Fruit fly (Drosophila melanogaster) whole organism, wandering third instar larva: ENCODE results near the gene CG42307.
A peak's percentile ranks its signal among the peaks of the same experiment; 100 is the strongest.

ENCODE experiments used
- Abd-B ChIP-seq: fragments of >200 bp; optimal IDR thresholded peaks from 2 replicates; lab custom pipeline; 2017; ENCODE audit warnings: missing biosample characterization, missing genetic modification characterization
- CG32264 ChIP-seq: fragments of 200-800 bp; sonication (Bioruptor generic); optimal IDR thresholded peaks from 2 replicates; lab custom pipeline; 2016; ENCODE audit warnings: missing biosample characterization, missing genetic modification characterization
- CG9705 ChIP-seq: fragments of 200-800 bp; sonication (Bioruptor generic); optimal IDR thresholded peaks from 2 replicates; lab custom pipeline; 2018; ENCODE audit warnings: missing biosample characterization, mild to moderate bottlenecking, missing genetic modification characterization
- CrebA ChIP-seq: fragments of 200-800 bp; sonication (Bioruptor generic); optimal IDR thresholded peaks from 2 replicates; lab custom pipeline; 2016; ENCODE audit warnings: missing biosample characterization, mild to moderate bottlenecking, missing genetic modification characterization, borderline replicate concordance
- Dfd ChIP-seq: fragments of >200 bp; optimal IDR thresholded peaks from 2 replicates; lab custom pipeline; 2017; ENCODE audit warnings: missing biosample characterization, missing genetic modification characterization
- Dif ChIP-seq: fragments of 200-275, 200-300 bp; sonication (Bioruptor generic); optimal IDR thresholded peaks from 2 replicates; lab custom pipeline; 2018; ENCODE audit warnings: missing biosample characterization, missing genetic modification characterization; ENCODE audit not compliant: partially characterized antibody
- GATAd ChIP-seq: sonication (Bioruptor generic); optimal IDR thresholded peaks from 2 replicates; lab custom pipeline; 2016; ENCODE audit warnings: missing biosample characterization, missing genetic modification characterization
- HLH106 ChIP-seq: fragments of 200-800 bp; optimal IDR thresholded peaks from 3 replicates; lab custom pipeline; 2019; ENCODE audit warnings: missing biosample characterization, mild to moderate bottlenecking, missing genetic modification characterization, moderate library complexity
- Hnf4 ChIP-seq: fragments of 200-800 bp; sonication (Bioruptor generic); optimal IDR thresholded peaks from 2 replicates; lab custom pipeline; 2016; ENCODE audit warnings: missing biosample characterization, mild to moderate bottlenecking, missing genetic modification characterization
- Hr78 ChIP-seq: fragments of >200 bp; optimal IDR thresholded peaks from 2 replicates; lab custom pipeline; 2017; ENCODE audit warnings: missing biosample characterization, missing genetic modification characterization
- Hr83 ChIP-seq: fragments of 200-300 bp; sonication (Bioruptor generic); optimal IDR thresholded peaks from 2 replicates; lab custom pipeline; 2016; ENCODE audit warnings: missing biosample characterization, mild to moderate bottlenecking, missing genetic modification characterization, moderate library complexity; ENCODE audit not compliant: poor library complexity, severe bottlenecking
- Jra ChIP-seq: sonication (Bioruptor generic); optimal IDR thresholded peaks from 2 replicates; lab custom pipeline; 2016; ENCODE audit warnings: missing biosample characterization, missing genetic modification characterization
- Mio ChIP-seq: sonication (Bioruptor generic); optimal IDR thresholded peaks from 2 replicates; lab custom pipeline; 2016; ENCODE audit warnings: missing biosample characterization, missing genetic modification characterization
- Myc ChIP-seq: fragments of >200 bp; optimal IDR thresholded peaks from 2 replicates; lab custom pipeline; 2017
- N ChIP-seq: fragments of >200 bp; optimal IDR thresholded peaks from 2 replicates; lab custom pipeline; 2018; ENCODE audit warnings: missing biosample characterization, missing external identifiers, missing genetic modification characterization
- OdsH ChIP-seq: fragments of 200-800 bp; sonication (Bioruptor generic); optimal IDR thresholded peaks from 2 replicates; lab custom pipeline; 2016; ENCODE audit warnings: missing biosample characterization, mild to moderate bottlenecking, missing genetic modification characterization
- Rel ChIP-seq, 2 experiments: fragments of 200-800 bp; sonication (Bioruptor generic) in 1 of 2; optimal IDR thresholded peaks; 2 replicates in 1 of 2; 3 replicates in 1 of 2; lab custom pipeline; 2016 to 2019; ENCODE audit warnings: mild to moderate bottlenecking in 2 of 2, missing biosample characterization in 2 of 2, missing genetic modification characterization in 2 of 2, moderate library complexity in 1 of 2
- Sp1 ChIP-seq: fragments of 200-800 bp; sonication (Bioruptor generic); optimal IDR thresholded peaks from 3 replicates; lab custom pipeline; 2019; ENCODE audit warnings: missing biosample characterization, mild to moderate bottlenecking, missing genetic modification characterization, moderate library complexity
- Vsx2 ChIP-seq: fragments of 200-300, 225-300 bp; sonication (Bioruptor generic); optimal IDR thresholded peaks from 2 replicates; lab custom pipeline; 2018; ENCODE audit warnings: missing biosample characterization, missing genetic modification characterization; ENCODE audit not compliant: partially characterized antibody
- br ChIP-seq: fragments of 200-800 bp; sonication (Bioruptor generic); optimal IDR thresholded peaks from 2 replicates; lab custom pipeline; 2016; ENCODE audit warnings: missing biosample characterization, missing genetic modification characterization
- brk ChIP-seq: fragments of 200-800 bp; sonication (Bioruptor generic); optimal IDR thresholded peaks from 2 replicates; lab custom pipeline; 2016; ENCODE audit warnings: missing biosample characterization, mild to moderate bottlenecking, missing genetic modification characterization
- dl ChIP-seq, 2 experiments: fragments of 175-275, 200-275 bp in 1 of 2; fragments of 200-275 bp in 1 of 2; sonication (Bioruptor generic); optimal IDR thresholded peaks; lab custom pipeline; 2018; ENCODE audit warnings: mild to moderate bottlenecking in 2 of 2, missing biosample characterization in 2 of 2, missing genetic modification characterization in 2 of 2, moderate library complexity in 2 of 2; ENCODE audit not compliant: partially characterized antibody in 2 of 2, insufficient read depth in 1 of 2
- dmrt93B ChIP-seq: fragments of 200-800 bp; sonication (Bioruptor generic); optimal IDR thresholded peaks from 2 replicates; lab custom pipeline; 2018; ENCODE audit warnings: missing biosample characterization, mild to moderate bottlenecking, missing genetic modification characterization
- dsf ChIP-seq: sonication (Bioruptor generic); optimal IDR thresholded peaks from 2 replicates; lab custom pipeline; 2016; ENCODE audit warnings: missing biosample characterization, missing genetic modification characterization, borderline replicate concordance
- ey ChIP-seq: fragments of 200-800 bp; sonication (Bioruptor generic); optimal IDR thresholded peaks from 2 replicates; lab custom pipeline; 2016; ENCODE audit warnings: missing biosample characterization, missing genetic modification characterization
- foxo ChIP-seq, 2 experiments: fragments of 200-800 bp; sonication (Bioruptor generic); optimal IDR thresholded peaks; 2 replicates in 1 of 2; 3 replicates in 1 of 2; lab custom pipeline; 2016 to 2017; ENCODE audit warnings: missing biosample characterization in 2 of 2, missing genetic modification characterization in 2 of 2
- fru ChIP-seq: fragments of 200-800 bp; sonication (Bioruptor generic); optimal IDR thresholded peaks from 3 replicates; lab custom pipeline; 2016; ENCODE audit warnings: missing biosample characterization, mild to moderate bottlenecking, missing genetic modification characterization
- h ChIP-seq: fragments of 200-800 bp; sonication (Bioruptor generic); optimal IDR thresholded peaks from 3 replicates; lab custom pipeline; 2016; ENCODE audit warnings: missing biosample characterization, mild to moderate bottlenecking, missing genetic modification characterization
- jim ChIP-seq: fragments of 175-275, 200-325 bp; sonication (Bioruptor generic); optimal IDR thresholded peaks from 2 replicates; lab custom pipeline; 2016; ENCODE audit warnings: missing biosample characterization, mild to moderate bottlenecking, missing genetic modification characterization
- lola ChIP-seq: fragments of >200 bp; optimal IDR thresholded peaks from 2 replicates; lab custom pipeline; 2017; ENCODE audit warnings: missing biosample characterization, missing genetic modification characterization
- pan ChIP-seq: fragments of >200 bp; optimal IDR thresholded peaks from 2 replicates; lab custom pipeline; 2017
- psq ChIP-seq: fragments of 200-800 bp; sonication (Bioruptor generic); optimal IDR thresholded peaks from 3 replicates; lab custom pipeline; 2017; ENCODE audit warnings: missing biosample characterization, mild to moderate bottlenecking, missing genetic modification characterization, moderate library complexity
- rgr ChIP-seq: fragments of 200-800 bp; sonication (Bioruptor generic); optimal IDR thresholded peaks from 3 replicates; lab custom pipeline; 2016; ENCODE audit warnings: missing biosample characterization, mild to moderate bottlenecking, missing genetic modification characterization
- sage ChIP-seq: fragments of 200-800 bp; sonication (Bioruptor generic); optimal IDR thresholded peaks from 2 replicates; lab custom pipeline; 2016; ENCODE audit warnings: missing biosample characterization, mild to moderate bottlenecking, missing genetic modification characterization
- sv ChIP-seq: fragments of 200-800 bp; sonication (Bioruptor generic); optimal IDR thresholded peaks from 3 replicates; lab custom pipeline; 2016; ENCODE audit warnings: missing biosample characterization, missing genetic modification characterization
- tai ChIP-seq: sonication (Bioruptor generic); optimal IDR thresholded peaks from 2 replicates; lab custom pipeline; 2016; ENCODE audit warnings: missing biosample characterization, missing genetic modification characterization
- usp ChIP-seq: fragments of >200 bp; optimal IDR thresholded peaks from 2 replicates; lab custom pipeline; 2017; ENCODE audit warnings: missing biosample characterization, missing genetic modification characterization
- woc ChIP-seq: sonication (Bioruptor generic); optimal IDR thresholded peaks from 2 replicates; lab custom pipeline; 2016; ENCODE audit warnings: missing biosample characterization, mild to moderate bottlenecking, missing genetic modification characterization

The CG42307 gene

dm6 chr3L:7364717-7365278 lies 35.9 kb downstream of the CG42307 start:
- TF ChIP-seq sage: no peak
- no peak for TF ChIP-seq Rel (GFP tag; optimal IDR thresholded peaks at IDR 0.05; lab: Kevin White, UChicago)
- no peak for TF ChIP-seq Rel (tag; optimal IDR thresholded peaks at IDR 0.05; lab: Kevin White, UChicago)
- TF ChIP-seq Vsx2: no peak
- no peak for TF ChIP-seq Dfd (GFP tag; lab: Kevin White, UChicago)
- TF ChIP-seq psq: peak; percentile 7
- no peak for TF ChIP-seq fru (GFP tag; lab: Kevin White, UChicago)
- TF ChIP-seq Dif (GFP tag; lab: Kevin White, UChicago): no peak
- no peak for TF ChIP-seq tai (GFP tag; lab: Kevin White, UChicago)

DNA sequence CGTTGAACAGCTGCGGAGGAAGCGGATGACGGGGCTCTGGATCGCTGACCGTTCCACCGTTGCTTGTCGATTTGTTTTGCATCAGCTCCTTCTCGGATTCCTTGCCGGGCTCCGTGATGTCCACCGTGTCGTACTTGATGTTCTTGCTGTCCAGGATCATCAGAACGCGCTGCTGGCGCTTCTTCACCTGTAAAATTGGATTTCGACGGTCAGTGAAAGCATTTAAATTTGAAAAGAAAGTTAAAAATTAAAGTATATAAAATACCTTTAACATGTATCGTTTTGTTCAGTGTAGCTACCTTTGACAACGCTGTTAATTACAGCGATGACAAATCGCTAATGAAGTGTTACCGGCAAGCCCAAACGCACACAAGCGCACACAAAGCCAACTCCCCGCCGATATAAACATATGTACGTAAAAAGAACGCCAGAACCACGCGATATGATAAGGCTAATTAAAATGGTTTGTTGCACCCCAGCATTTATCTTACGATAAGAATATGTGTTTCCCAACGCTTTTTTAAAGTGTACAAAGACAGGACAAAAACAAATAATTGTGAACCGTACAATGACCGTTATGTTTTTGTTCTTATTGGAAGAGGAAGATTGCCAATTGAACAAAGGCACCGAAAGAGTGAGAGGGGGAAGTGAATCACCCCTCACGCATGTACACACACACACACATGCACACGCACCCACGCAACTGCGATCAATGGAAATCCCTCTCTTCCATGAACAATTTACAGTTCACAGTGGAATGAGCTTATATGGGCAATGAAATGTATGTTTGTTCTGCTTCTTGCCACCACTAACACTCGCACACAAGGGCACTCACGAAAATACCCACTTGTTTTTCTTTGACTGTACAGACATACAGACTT lies 39.1 kb downstream of the CG42307 start:
- peak; percentile 7 for TF ChIP-seq Sp1 (GFP tag; lab: Kevin White, UChicago)
- peak; percentile 41 for TF ChIP-seq Hnf4 (GFP tag; lab: Kevin White, UChicago)
- peak in 1 of 2 experiments; percentile 2 for TF ChIP-seq foxo (GFP tag; optimal IDR thresholded peaks at IDR 0.05; lab: Kevin White, UChicago)
- TF ChIP-seq h (GFP tag; lab: Kevin White, UChicago): peak; percentile 16
- peak; percentile 97 for TF ChIP-seq Vsx2
- no peak for TF ChIP-seq br (GFP tag; lab: Kevin White, UChicago)
- TF ChIP-seq ey: no peak
- no peak for TF ChIP-seq CrebA (GFP tag; lab: Kevin White, UChicago)
- no peak for TF ChIP-seq OdsH (GFP tag; lab: Kevin White, UChicago)
- TF ChIP-seq fru (GFP tag; lab: Kevin White, UChicago): peak; percentile 34
- peak; percentile 65 for TF ChIP-seq Jra (GFP tag; lab: Kevin White, UChicago)
- no peak for TF ChIP-seq Abd-B (GFP tag; lab: Kevin White, UChicago)
- TF ChIP-seq pan (lab: Kevin White, UChicago): no peak
- TF ChIP-seq dsf: no peak
- no peak for TF ChIP-seq Dif (GFP tag; lab: Kevin White, UChicago)
- no peak for TF ChIP-seq Hr78 (GFP tag; lab: Kevin White, UChicago)
- no peak for TF ChIP-seq Myc (lab: Kevin White, UChicago)
- TF ChIP-seq CG32264 (GFP tag; lab: Kevin White, UChicago): no peak
- TF ChIP-seq Mio (GFP tag; lab: Kevin White, UChicago): no peak
- no peak for TF ChIP-seq dmrt93B (GFP tag; lab: Kevin White, UChicago)
- no peak for TF ChIP-seq tai (GFP tag; lab: Kevin White, UChicago)
- TF ChIP-seq psq: no peak
- peak; percentile 30 for TF ChIP-seq woc (GFP tag; lab: Kevin White, UChicago)
- no peak for TF ChIP-seq sv (GFP tag; lab: Kevin White, UChicago)
- no peak for TF ChIP-seq GATAd (GFP tag; lab: Kevin White, UChicago)
- no peak for TF ChIP-seq CG9705
- TF ChIP-seq Dfd (GFP tag; lab: Kevin White, UChicago): no peak
- TF ChIP-seq HLH106 (tag; lab: Kevin White, UChicago): peak; percentile 33
- no peak for TF ChIP-seq N
- TF ChIP-seq rgr: peak; percentile 10
- TF ChIP-seq brk (GFP tag; lab: Kevin White, UChicago): no peak
- TF ChIP-seq Hr83 (GFP tag; lab: Kevin White, UChicago): no peak
- no peak for TF ChIP-seq lola (GFP tag; lab: Kevin White, UChicago)
- TF ChIP-seq usp: no peak
- peak; percentile 12 for TF ChIP-seq sage
- TF ChIP-seq dl (GFP tag; optimal IDR thresholded peaks at IDR 0.05; lab: Kevin White, UChicago; ENCODE audit: insufficient read depth in 1 of 2, partially characterized antibody in 2 of 2): no peak
- no peak for TF ChIP-seq Rel (GFP tag; optimal IDR thresholded peaks at IDR 0.05; lab: Kevin White, UChicago)
- TF ChIP-seq Rel (tag; optimal IDR thresholded peaks at IDR 0.05; lab: Kevin White, UChicago): peak; percentile 81
- TF ChIP-seq jim (GFP tag; lab: Kevin White, UChicago): no peak
